Worm (Caenorhabditis elegans) whole organism, L3 larva: Measurements from ENCODE around the gene W10C6.2.

Experiments used
- ceh-28 ChIP-seq: fragments of 150-350 bp; optimal IDR thresholded peaks from 2 replicates; lab custom pipeline; 2014; ENCODE audit warnings: missing biosample characterization, missing genetic modification reagents, missing genetic modification characterization
- fos-1 ChIP-seq: fragments of 150-350 bp; optimal IDR thresholded peaks from 2 replicates; lab custom pipeline; 2014; ENCODE audit warnings: missing biosample characterization, missing genetic modification characterization
- hmg-11 ChIP-seq: sonication (generic microtip); optimal IDR thresholded peaks from 2 replicates; lab custom pipeline; 2016; ENCODE audit warnings: missing genetic modification characterization, missing compliant biosample characterization

DNA sequence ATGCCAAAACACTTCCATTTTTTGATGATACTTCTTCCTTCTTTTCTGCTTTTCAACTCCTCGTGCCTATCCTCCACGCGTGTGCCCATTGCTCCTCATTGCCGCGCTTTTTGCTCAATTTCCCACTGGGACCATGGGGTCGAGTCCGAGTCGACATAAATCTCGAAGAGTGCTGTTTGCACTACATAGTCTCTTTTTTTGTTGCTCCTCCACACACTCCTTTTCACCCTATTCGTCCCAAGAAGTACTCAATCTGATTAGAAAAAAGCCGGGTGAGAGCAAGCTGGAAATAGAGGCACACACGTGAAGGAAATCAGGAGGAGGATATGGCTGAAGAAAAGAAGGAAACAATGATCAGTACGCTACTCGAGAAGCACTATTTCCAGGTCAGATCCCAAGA, 20.9 kb upstream of the W10C6.2 start, which contains the start of gene arrd-6:
- TF ChIP-seq fos-1 (tag; lab: Kevin White, UChicago) (no peak), hmg-11 (tag; lab: Kevin White, UChicago) (no peak), ceh-28 (tag; lab: Kevin White, UChicago) (no peak)
